Worm (Caenorhabditis elegans): ENCODE results near the gene C48A7.16.
"Not testable (repeated sequence)": the region's sequence is repeated elsewhere in the genome, so short reads cannot be mapped to it uniquely, and the experiment has no call there.

Gene C48A7.16

DNA sequence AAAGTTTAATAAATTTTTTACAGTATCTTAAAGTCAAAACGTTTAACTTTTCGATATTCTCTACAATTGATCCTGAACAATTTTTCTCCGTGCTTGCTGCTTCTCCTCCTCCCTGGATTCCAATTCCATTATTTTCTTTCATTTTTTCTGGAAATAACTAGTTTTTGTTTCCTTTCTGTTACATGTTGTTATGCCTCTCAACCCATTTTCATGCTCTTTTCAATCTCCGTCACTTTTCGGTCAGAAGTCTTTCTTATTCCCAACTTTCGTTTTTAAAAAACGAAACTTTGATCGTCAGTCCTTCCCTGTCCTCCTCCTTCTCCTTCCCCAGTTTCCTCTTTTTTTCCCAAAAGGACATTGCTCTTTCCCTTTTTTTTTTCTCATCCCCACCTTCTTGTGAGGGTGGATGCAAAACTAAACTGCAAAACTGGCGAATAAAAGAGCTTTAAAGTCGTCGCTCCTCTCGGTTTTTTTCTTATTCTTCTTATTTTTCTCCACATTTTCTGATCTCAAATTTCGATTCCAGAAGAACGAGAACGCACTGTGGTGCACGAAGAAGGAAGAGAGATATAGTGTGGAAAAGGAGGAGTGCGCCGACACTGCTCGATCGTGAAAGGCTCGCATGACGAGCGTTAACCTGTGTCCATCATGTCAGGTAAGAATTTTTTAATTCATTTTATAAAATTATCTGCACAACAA, at the start of gene C48A7.16, which contains the start of gene egl-19:
C48A7.16 (plus strand) TSS at position 544 of the 699 bp plus-strand sequence.
egl-19 (plus strand) TSS at position 649 of the 699 bp plus-strand sequence.
- TF ChIP-seq mab-5 (tag; optimal IDR thresholded peaks at IDR 0.05) (no peak), mdl-1 (tag; optimal IDR thresholded peaks at IDR 0.05) (no peak), sma-9 (GFP tag; optimal IDR thresholded peaks at IDR 0.05) (no peak), sma-9 (tag; optimal IDR thresholded peaks at IDR 0.05) (no peak), crh-2 (tag; optimal IDR thresholded peaks at IDR 0.05) (no peak), ceh-16 (tag; optimal IDR thresholded peaks at IDR 0.05) (no peak), nhr-6 (tag; optimal IDR thresholded peaks at IDR 0.05) (no peak), sem-4 (tag; optimal IDR thresholded peaks at IDR 0.05) (no peak), lin-13 (GFP tag; optimal IDR thresholded peaks at IDR 0.05) (no peak), elt-1 (tag; optimal IDR thresholded peaks at IDR 0.05) (no peak), nhr-11 (tag; optimal IDR thresholded peaks at IDR 0.05) (no peak)

DNA sequence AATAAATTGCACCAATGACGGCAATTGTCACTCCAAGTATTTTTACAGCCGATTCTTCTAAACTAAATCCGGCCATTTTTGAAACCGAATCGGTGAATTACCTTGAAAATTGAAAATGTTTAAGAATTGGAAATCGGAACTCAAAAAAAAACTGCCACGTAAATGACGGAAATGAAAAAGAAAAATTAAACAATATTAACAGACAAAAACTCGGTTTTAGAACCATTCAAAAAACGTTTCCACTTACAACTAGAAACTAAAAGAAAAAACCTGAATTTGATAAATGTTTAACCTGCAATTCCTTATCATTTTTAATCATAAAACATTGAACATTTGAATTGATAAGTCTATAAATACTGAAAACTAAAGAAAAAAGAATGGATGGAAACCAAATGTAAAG, 40.3 kb upstream of the C48A7.16 start, which contains the start of gene Y40C5A.4:
Y40C5A.4 (minus strand) TSS at position 101 of the 400 bp plus-strand sequence.
- TF ChIP-seq sma-9 (GFP tag; optimal IDR thresholded peaks at IDR 0.05); sma-9 (tag; optimal IDR thresholded peaks at IDR 0.05); R02D3.7 (tag; optimal IDR thresholded peaks at IDR 0.05); nhr-77 (tag; optimal IDR thresholded peaks at IDR 0.05): not testable (repeated sequence)

DNA sequence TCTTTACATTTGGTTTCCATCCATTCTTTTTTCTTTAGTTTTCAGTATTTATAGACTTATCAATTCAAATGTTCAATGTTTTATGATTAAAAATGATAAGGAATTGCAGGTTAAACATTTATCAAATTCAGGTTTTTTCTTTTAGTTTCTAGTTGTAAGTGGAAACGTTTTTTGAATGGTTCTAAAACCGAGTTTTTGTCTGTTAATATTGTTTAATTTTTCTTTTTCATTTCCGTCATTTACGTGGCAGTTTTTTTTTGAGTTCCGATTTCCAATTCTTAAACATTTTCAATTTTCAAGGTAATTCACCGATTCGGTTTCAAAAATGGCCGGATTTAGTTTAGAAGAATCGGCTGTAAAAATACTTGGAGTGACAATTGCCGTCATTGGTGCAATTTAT, 30.4 kb upstream of the C48A7.16 start, which contains the start of gene T12B3.3:
T12B3.3 (plus strand) TSS at position 301 of the 400 bp plus-strand sequence.
- TF ChIP-seq fos-1, aly-2, nhr-23 (tag; optimal IDR thresholded peaks at IDR 0.05): not testable (repeated sequence)

ce11 chrIV:7376511-7376910, 28.8 kb upstream of the C48A7.16 start, which contains the start of gene T12B3.2:
TSS of gene T12B3.2 (plus strand) at chrIV:7376811.
- TF ChIP-seq F13H6.1 (tag; optimal IDR thresholded peaks at IDR 0.05): no peak
- TF ChIP-seq C34F6.9 (tag; optimal IDR thresholded peaks at IDR 0.05): no peak
- TF ChIP-seq nhr-12 (tag; optimal IDR thresholded peaks at IDR 0.05): no peak
- no peak for TF ChIP-seq unc-55 (GFP tag; optimal IDR thresholded peaks at IDR 0.05)
- TF ChIP-seq sma-9 (GFP tag; optimal IDR thresholded peaks at IDR 0.05): no peak
- TF ChIP-seq sma-9 (tag; optimal IDR thresholded peaks at IDR 0.05): no peak
- TF ChIP-seq fos-1 (tag; optimal IDR thresholded peaks at IDR 0.05): no peak
- TF ChIP-seq Y55F3AM.14 (GFP tag; optimal IDR thresholded peaks at IDR 0.05): no peak
- TF ChIP-seq mdl-1 (tag; optimal IDR thresholded peaks at IDR 0.05): no peak
- no peak for TF ChIP-seq ztf-11 (tag; optimal IDR thresholded peaks at IDR 0.05)
- TF ChIP-seq nhr-77 (tag; optimal IDR thresholded peaks at IDR 0.05): no peak
- no peak for TF ChIP-seq egl-27 (tag; optimal IDR thresholded peaks at IDR 0.05)
- TF ChIP-seq ztf-1 (GFP tag; conservative IDR thresholded peaks at IDR 0.05): no peak
- TF ChIP-seq nhr-10 (tag; optimal IDR thresholded peaks at IDR 0.05): no peak

DNA sequence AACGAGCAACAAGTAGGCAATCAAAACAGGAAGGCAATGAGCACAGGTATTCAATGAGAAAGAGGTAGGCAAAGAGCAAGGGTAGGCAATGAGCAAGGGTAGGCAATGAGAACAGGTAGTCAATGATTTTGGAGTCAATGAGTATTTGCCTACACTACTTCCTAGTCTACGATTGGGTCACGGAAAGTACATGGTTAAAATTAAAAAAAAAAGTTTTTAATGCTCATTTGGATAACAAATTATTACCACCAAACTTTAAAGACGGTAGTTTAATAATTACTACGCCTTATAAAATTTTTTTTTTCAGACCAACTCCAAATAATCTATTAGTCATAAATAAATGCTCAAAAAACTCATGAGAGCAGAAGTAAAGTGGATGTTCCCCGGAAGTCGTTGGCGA, 23.5 kb upstream of the C48A7.16 start, which contains the start of gene ptp-8:
ptp-8 (plus strand) TSS at position 301 of the 400 bp plus-strand sequence.
- no peak for TF ChIP-seq dmd-4 (tag; optimal IDR thresholded peaks at IDR 0.05)
- TF ChIP-seq mbf-1 (tag; optimal IDR thresholded peaks at IDR 0.05): no peak
- no peak for TF ChIP-seq sem-4 (tag; optimal IDR thresholded peaks at IDR 0.05)
- TF ChIP-seq ztf-11 (tag; optimal IDR thresholded peaks at IDR 0.05): no peak
- no peak for TF ChIP-seq nhr-10 (tag; optimal IDR thresholded peaks at IDR 0.05)
- no peak for TF ChIP-seq crh-2 (tag; optimal IDR thresholded peaks at IDR 0.05)
- no peak for TF ChIP-seq zag-1 (tag; optimal IDR thresholded peaks at IDR 0.05)
- no peak for TF ChIP-seq aly-2 (tag; optimal IDR thresholded peaks at IDR 0.05)

- peak; percentile 19 for TF ChIP-seq crh-2 (tag; optimal IDR thresholded peaks at IDR 0.05)
- TF ChIP-seq nhr-21 (tag; optimal IDR thresholded peaks at IDR 0.05): peak; percentile 32
- no peak for TF ChIP-seq alr-1 (tag; optimal IDR thresholded peaks at IDR 0.05)
- peak; percentile 51 for TF ChIP-seq fos-1 (tag; optimal IDR thresholded peaks at IDR 0.05)
- TF ChIP-seq nhr-6 (tag; optimal IDR thresholded peaks at IDR 0.05): no peak
- TF ChIP-seq sma-3 (GFP tag; optimal IDR thresholded peaks at IDR 0.05): no peak
- peak; percentile 77 for TF ChIP-seq lin-39 (tag; optimal IDR thresholded peaks at IDR 0.05)
- TF ChIP-seq unc-39 (tag; optimal IDR thresholded peaks at IDR 0.05): no peak
- TF ChIP-seq F13H6.1 (tag; optimal IDR thresholded peaks at IDR 0.05): peak; percentile 82
- no peak for TF ChIP-seq elt-1 (tag; optimal IDR thresholded peaks at IDR 0.05)
- TF ChIP-seq mbf-1 (tag; optimal IDR thresholded peaks at IDR 0.05): no peak
- peak; percentile 57 for TF ChIP-seq sem-4 (tag; optimal IDR thresholded peaks at IDR 0.05)
- TF ChIP-seq ceh-82 (tag; optimal IDR thresholded peaks at IDR 0.05): no peak
- no peak for TF ChIP-seq nhr-10 (tag; optimal IDR thresholded peaks at IDR 0.05)
- TF ChIP-seq blmp-1 (tag; optimal IDR thresholded peaks at IDR 0.05; ENCODE audit: insufficient read depth): no peak
- no peak for TF ChIP-seq dmd-4 (tag; optimal IDR thresholded peaks at IDR 0.05)
- TF ChIP-seq nhr-25 (tag; optimal IDR thresholded peaks at IDR 0.05): peak; percentile 10
- peak; percentile 9 for TF ChIP-seq ztf-4 (tag; optimal IDR thresholded peaks at IDR 0.05)
- peak; percentile 33 for TF ChIP-seq unc-55 (GFP tag; optimal IDR thresholded peaks at IDR 0.05)
- no peak for TF ChIP-seq nhr-237 (tag; optimal IDR thresholded peaks at IDR 0.05)
- TF ChIP-seq R02D3.7 (tag; optimal IDR thresholded peaks at IDR 0.05): no peak
- TF ChIP-seq unc-62 (GFP tag; optimal IDR thresholded peaks at IDR 0.05): no peak
Measured at ce11 chrIV:7386835-7387551, 18.3 kb upstream of the C48A7.16 start.
